Worm (Caenorhabditis elegans): Measurements from ENCODE around the gene F54D10.4.

DNA sequence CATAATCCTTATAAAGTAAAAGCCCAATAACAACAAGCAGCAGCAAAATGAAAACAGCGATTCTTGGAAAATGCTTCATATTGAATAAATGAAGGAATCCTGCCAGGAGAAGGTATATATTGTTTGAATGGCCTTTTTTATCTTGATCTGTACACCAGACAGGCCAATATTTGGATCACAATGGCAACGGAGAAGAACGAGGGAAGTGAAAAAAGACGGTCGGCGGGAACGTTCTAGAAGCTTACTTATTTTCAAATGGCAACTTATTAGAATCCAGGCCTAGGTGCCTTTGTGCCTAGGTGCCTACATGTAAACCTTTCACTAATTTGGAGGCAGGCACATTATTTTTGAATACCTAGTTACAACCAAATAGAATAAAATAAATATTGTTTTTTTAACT, 20.9 kb upstream of the F54D10.4 start, which contains the start of gene F54D10.8:
- TF ChIP-seq pha-4 (tag; optimal IDR thresholded peaks at IDR 0.05) (no peak), elt-1 (tag; optimal IDR thresholded peaks at IDR 0.05; ENCODE audit: borderline replicate concordance, insufficient read depth) (no peak), mep-1 (tag; optimal IDR thresholded peaks at IDR 0.05) (no peak), nhr-237 (tag; optimal IDR thresholded peaks at IDR 0.05) (no peak), snpc-4 (tag; optimal IDR thresholded peaks at IDR 0.05) (no peak), cnd-1 (tag; optimal IDR thresholded peaks at IDR 0.05) (no peak), tbx-8 (GFP tag; optimal IDR thresholded peaks at IDR 0.05) (no peak), unc-62 (GFP tag; optimal IDR thresholded peaks at IDR 0.05) (no peak), ceh-43 (GFP tag; optimal IDR thresholded peaks at IDR 0.05) (no peak), nhr-2 (tag; optimal IDR thresholded peaks at IDR 0.05) (no peak), ceh-39 (tag; optimal IDR thresholded peaks at IDR 0.05) (no peak)
